Worm (Caenorhabditis elegans) whole organism, young adult: ENCODE results near the gene upb-1.

Experiments
- D2030.7 ChIP-seq: fragments of 200-800 bp; sonication (Bioruptor generic); IDR thresholded peaks from 2 replicates; pipeline ENCODE4 v1.3.6; 2022; ENCODE audit warnings: missing genetic modification reagents, missing genetic modification characterization, missing compliant biosample characterization
- F23B12.7 ChIP-seq: sonication (generic microtip); optimal IDR thresholded peaks from 2 replicates; lab custom pipeline; 2017; ENCODE audit warnings: missing genetic modification characterization, mild to moderate bottlenecking, missing compliant biosample characterization, antibody characterized with exemption, moderate library complexity; ENCODE audit not compliant: insufficient read depth
- F52B5.7 ChIP-seq: sonication (generic microtip); optimal IDR thresholded peaks from 2 replicates; lab custom pipeline; 2016; ENCODE audit warnings: mild to moderate bottlenecking, missing genetic modification characterization, missing compliant biosample characterization
- F57A8.1 ChIP-seq: fragments of 200-800 bp; sonication (Bioruptor generic); optimal IDR thresholded peaks from 2 replicates; lab custom pipeline; 2018; ENCODE audit warnings: mild to moderate bottlenecking, missing genetic modification characterization, moderate library complexity, missing compliant biosample characterization
- K12H6.12 ChIP-seq: fragments of 200-800 bp; sonication (Bioruptor generic); optimal IDR thresholded peaks from 2 replicates; lab custom pipeline; 2018; ENCODE audit warnings: mild to moderate bottlenecking, missing genetic modification characterization, missing compliant biosample characterization
- T26A5.8 ChIP-seq: sonication (generic microtip); optimal IDR thresholded peaks from 2 replicates; lab custom pipeline; 2016; ENCODE audit warnings: missing genetic modification characterization, missing compliant biosample characterization
- Y53F4B.3 ChIP-seq: fragments of 200-800 bp; sonication (Bioruptor generic); IDR thresholded peaks from 2 replicates; pipeline ENCODE4 v1.3.6; 2022; ENCODE audit warnings: missing genetic modification reagents, missing genetic modification characterization, missing compliant biosample characterization
- Y95B8A.8 ChIP-seq: fragments of 200-800 bp; sonication (Bioruptor generic); IDR thresholded peaks from 2 replicates; pipeline ENCODE4 v1.3.6; 2022; ENCODE audit warnings: missing genetic modification reagents, missing genetic modification characterization, missing compliant biosample characterization
- ZK185.1 ChIP-seq: sonication (generic microtip); optimal IDR thresholded peaks from 2 replicates; lab custom pipeline; 2016; ENCODE audit warnings: mild to moderate bottlenecking, missing genetic modification characterization, missing compliant biosample characterization; ENCODE audit not compliant: poor library complexity, severe bottlenecking
- ama-1 ChIP-seq, 3 experiments: fragments of 150-350 bp in 1 of 3; sonication (generic microtip) in 2 of 3; optimal IDR thresholded peaks; 2 replicates each; lab custom pipeline; 2014 to 2018; ENCODE audit warnings: missing biosample characterization in 2 of 3, missing genetic modification characterization in 2 of 3, missing genetic modification reagents in 2 of 3
- aptf-3 ChIP-seq: fragments of 200-800 bp; sonication (Bioruptor generic); IDR thresholded peaks from 2 replicates; pipeline ENCODE4 v1.3.6; 2022; ENCODE audit warnings: missing genetic modification characterization, missing compliant biosample characterization
- athp-1 ChIP-seq: sonication (generic microtip); optimal IDR thresholded peaks from 2 replicates; lab custom pipeline; 2017; ENCODE audit warnings: mild to moderate bottlenecking, missing genetic modification characterization, missing compliant biosample characterization
- attf-3 ChIP-seq: fragments of 200-800 bp; sonication (Bioruptor generic); conservative IDR thresholded peaks from 2 replicates; pipeline ENCODE4 v1.3.6; 2022; ENCODE audit warnings: missing genetic modification reagents, missing genetic modification characterization, missing compliant biosample characterization
- attf-6 ChIP-seq: fragments of 200-800 bp; sonication (Bioruptor generic); IDR thresholded peaks from 2 replicates; pipeline ENCODE4 v1.3.6; 2022; ENCODE audit warnings: missing genetic modification reagents, missing genetic modification characterization, missing compliant biosample characterization
- bed-1 ChIP-seq: fragments of 200-800 bp; sonication (Bioruptor generic); IDR thresholded peaks from 2 replicates; pipeline ENCODE4 v1.3.6; 2022; ENCODE audit warnings: missing genetic modification reagents, missing genetic modification characterization, missing compliant biosample characterization
- bed-2 ChIP-seq: fragments of 200-800 bp; sonication (Bioruptor generic); IDR thresholded peaks from 2 replicates; pipeline ENCODE4 v1.3.6; 2022; ENCODE audit warnings: missing genetic modification reagents, missing genetic modification characterization, missing compliant biosample characterization
- ceh-40 ChIP-seq: fragments of 200-800 bp; sonication (Bioruptor generic); IDR thresholded peaks from 2 replicates; pipeline ENCODE4 v1.3.6; 2022; ENCODE audit warnings: missing genetic modification characterization, missing compliant biosample characterization
- ceh-58 ChIP-seq: fragments of 200-800 bp; sonication (Bioruptor generic); IDR thresholded peaks from 2 replicates; pipeline ENCODE4 v1.3.6; 2022; ENCODE audit warnings: missing genetic modification characterization, missing compliant biosample characterization
- dpl-1 ChIP-seq: fragments of 150-350 bp; optimal IDR thresholded peaks from 2 replicates; lab custom pipeline; 2014; ENCODE audit warnings: missing biosample characterization, missing genetic modification reagents, missing genetic modification characterization
- efl-1 ChIP-seq: fragments of 150-350 bp; optimal IDR thresholded peaks from 2 replicates; lab custom pipeline; 2014; ENCODE audit warnings: missing biosample characterization, missing genetic modification reagents, missing genetic modification characterization
- egl-44 ChIP-seq: fragments of 200-800 bp; sonication (Bioruptor generic); IDR thresholded peaks from 2 replicates; pipeline ENCODE4 v1.3.6; 2022; ENCODE audit warnings: missing genetic modification reagents, missing genetic modification characterization, missing compliant biosample characterization
- ets-4 ChIP-seq: fragments of 200-800 bp; sonication (Bioruptor generic); optimal IDR thresholded peaks from 2 replicates; lab custom pipeline; 2018; ENCODE audit warnings: mild to moderate bottlenecking, missing genetic modification characterization, missing compliant biosample characterization
- fkh-3 ChIP-seq: sonication (generic microtip); optimal IDR thresholded peaks from 2 replicates; lab custom pipeline; 2016; ENCODE audit warnings: mild to moderate bottlenecking, missing genetic modification characterization, missing compliant biosample characterization
- gei-17 ChIP-seq: fragments of 200-800 bp; sonication (Bioruptor generic); optimal IDR thresholded peaks from 2 replicates; lab custom pipeline; 2018; ENCODE audit warnings: mild to moderate bottlenecking, missing genetic modification characterization, missing compliant biosample characterization
- hmg-20 ChIP-seq: fragments of 200-800 bp; sonication (Bioruptor generic); IDR thresholded peaks from 2 replicates; pipeline ENCODE4 v1.3.6; 2022; ENCODE audit warnings: missing genetic modification reagents, missing genetic modification characterization, missing compliant biosample characterization
- hrde-1 ChIP-seq: sonication (generic microtip); optimal IDR thresholded peaks from 2 replicates; lab custom pipeline; 2016; ENCODE audit warnings: missing genetic modification characterization, mild to moderate bottlenecking, missing compliant biosample characterization, moderate library complexity, missing genotype, missing genetic modification reagents, borderline replicate concordance
- hsf-1 ChIP-seq: fragments of 200-800 bp; sonication (Bioruptor generic); IDR thresholded peaks from 2 replicates; pipeline ENCODE4 v1.3.6; 2022; ENCODE audit warnings: missing genetic modification reagents, missing genetic modification characterization, missing compliant biosample characterization
- let-607 ChIP-seq, 2 experiments: fragments of 200-800 bp in 1 of 2; sonication (Bioruptor generic) in 1 of 2; sonication (generic microtip) in 1 of 2; optimal IDR thresholded peaks; 2 replicates each; lab custom pipeline; 2016 to 2018; ENCODE audit warnings: mild to moderate bottlenecking in 2 of 2, missing compliant biosample characterization in 2 of 2, missing genetic modification characterization in 2 of 2, moderate library complexity in 2 of 2, missing genotype in 1 of 2
- lin-35 ChIP-seq, 3 experiments: fragments of 150-350 bp in 2 of 3; sonication (generic microtip) in 1 of 3; optimal IDR thresholded peaks; 2 replicates each; lab custom pipeline; 2014 to 2018; ENCODE audit warnings: missing biosample characterization in 3 of 3, missing genetic modification characterization in 3 of 3, missing genetic modification reagents in 3 of 3
- lin-40 ChIP-seq: sonication (generic microtip); optimal IDR thresholded peaks from 2 replicates; lab custom pipeline; 2016; ENCODE audit warnings: missing genetic modification characterization, mild to moderate bottlenecking, missing compliant biosample characterization, missing genotype, missing genetic modification reagents
- nfyb-1 ChIP-seq: fragments of 200-800 bp; sonication (Bioruptor generic); IDR thresholded peaks from 2 replicates; pipeline ENCODE4 v1.3.6; 2022; ENCODE audit warnings: missing genetic modification reagents, missing genetic modification characterization, missing compliant biosample characterization
- nhr-179 ChIP-seq: sonication (generic microtip); optimal IDR thresholded peaks from 2 replicates; lab custom pipeline; 2016; ENCODE audit warnings: mild to moderate bottlenecking, missing genetic modification characterization, missing compliant biosample characterization
- nhr-80 ChIP-seq: sonication (generic microtip); optimal IDR thresholded peaks from 2 replicates; lab custom pipeline; 2016; ENCODE audit warnings: missing genetic modification characterization, missing compliant biosample characterization
- nhr-90 ChIP-seq: sonication (generic microtip); optimal IDR thresholded peaks from 2 replicates; lab custom pipeline; 2016; ENCODE audit warnings: missing genotype, mild to moderate bottlenecking, missing genetic modification characterization, missing compliant biosample characterization
- pbrm-1 ChIP-seq: fragments of 200-800 bp; sonication (Bioruptor generic); IDR thresholded peaks from 2 replicates; pipeline ENCODE4 v1.3.6; 2022; ENCODE audit warnings: missing genetic modification reagents, missing genetic modification characterization, missing compliant biosample characterization
- rcor-1 ChIP-seq: fragments of 200-800 bp; sonication (Bioruptor generic); IDR thresholded peaks from 2 replicates; pipeline ENCODE4 v1.3.6; 2022; ENCODE audit warnings: missing genetic modification reagents, missing genetic modification characterization, missing compliant biosample characterization
- rec-8 ChIP-seq, 2 experiments: sonication (generic microtip); optimal IDR thresholded peaks; 2 replicates each; lab custom pipeline; 2016; ENCODE audit warnings: mild to moderate bottlenecking in 2 of 2, missing genetic modification characterization in 2 of 2, missing genetic modification reagents in 2 of 2, missing genotype in 2 of 2, missing biosample characterization in 1 of 2, missing compliant biosample characterization in 1 of 2, moderate library complexity in 1 of 2
- sdz-38 ChIP-seq: sonication (generic microtip); optimal IDR thresholded peaks from 2 replicates; lab custom pipeline; 2016; ENCODE audit warnings: missing genotype, missing genetic modification characterization, missing compliant biosample characterization
- snpc-1.3 ChIP-seq: sonication (generic microtip); optimal IDR thresholded peaks from 2 replicates; lab custom pipeline; 2017; ENCODE audit warnings: missing genetic modification characterization, mild to moderate bottlenecking, missing compliant biosample characterization, antibody characterized with exemption, moderate library complexity, missing genotype, missing genetic modification reagents; ENCODE audit not compliant: insufficient read depth
- snpc-4 ChIP-seq, 5 experiments: fragments of 150-350 bp in 1 of 5; sonication (generic microtip) in 4 of 5; optimal IDR thresholded peaks; 2 replicates each; lab custom pipeline; 2014 to 2018; ENCODE audit warnings: missing genetic modification characterization in 5 of 5, missing biosample characterization in 3 of 5, antibody characterized with exemption in 2 of 5, mild to moderate bottlenecking in 2 of 5, missing compliant biosample characterization in 2 of 5, missing genotype in 2 of 5, moderate library complexity in 2 of 5, missing genetic modification reagents in 1 of 5
- somi-1 ChIP-seq: fragments of 200-800 bp; sonication (Bioruptor generic); optimal IDR thresholded peaks from 2 replicates; lab custom pipeline; 2018; ENCODE audit warnings: mild to moderate bottlenecking, missing genetic modification characterization, missing compliant biosample characterization
- xnd-1 ChIP-seq: sonication (generic microtip); optimal IDR thresholded peaks from 2 replicates; lab custom pipeline; 2016; ENCODE audit warnings: missing genotype, missing genetic modification reagents, missing genetic modification characterization, missing compliant biosample characterization
- zfh-2 ChIP-seq: fragments of 200-800 bp; sonication (Bioruptor generic); conservative IDR thresholded peaks from 2 replicates; pipeline ENCODE4 v1.3.6; 2022; ENCODE audit warnings: missing genetic modification reagents, missing genetic modification characterization, missing compliant biosample characterization
- zim-3 ChIP-seq: sonication (generic microtip); optimal IDR thresholded peaks from 2 replicates; lab custom pipeline; 2017; ENCODE audit warnings: mild to moderate bottlenecking, missing genetic modification characterization, moderate library complexity, missing compliant biosample characterization
- ztf-26 ChIP-seq: sonication (generic microtip); optimal IDR thresholded peaks from 2 replicates; lab custom pipeline; 2017; ENCODE audit warnings: missing genetic modification characterization, missing compliant biosample characterization
- ztf-28 ChIP-seq: fragments of 200-800 bp; sonication (Bioruptor generic); IDR thresholded peaks from 2 replicates; pipeline ENCODE4 v1.3.6; 2022; ENCODE audit warnings: missing genetic modification reagents, missing genetic modification characterization, missing compliant biosample characterization

Gene upb-1

DNA sequence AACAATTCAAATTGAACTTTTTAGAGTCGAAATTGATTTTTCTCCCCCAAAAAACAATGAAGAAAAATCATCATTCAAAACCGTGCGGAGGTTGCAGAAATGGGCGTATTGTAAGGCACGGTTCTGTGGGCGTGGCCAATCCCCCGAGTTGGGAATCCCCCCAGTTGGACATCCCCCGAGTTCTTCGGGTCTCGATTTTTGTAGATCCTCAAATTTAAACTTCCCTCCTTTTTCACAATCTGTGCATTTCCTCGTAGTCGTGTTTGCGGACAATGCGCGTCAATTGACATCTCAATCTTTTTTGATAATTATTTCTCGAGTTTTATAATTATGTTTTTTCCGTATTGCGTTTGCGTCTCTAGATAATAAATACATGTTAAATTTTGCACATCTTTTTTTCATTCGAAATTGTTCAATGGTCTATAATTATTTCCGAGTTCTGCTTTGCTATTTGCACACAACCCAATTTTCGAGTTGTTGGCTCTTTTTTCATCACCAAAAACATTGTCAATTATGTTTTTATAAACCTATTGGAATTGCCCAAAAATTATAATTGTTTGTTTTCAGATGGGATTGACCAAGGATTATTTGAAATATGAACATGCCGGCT, 20.0 kb downstream of the upb-1 start, which contains the start of gene F13H8.2 (continued):
- TF ChIP-seq pbrm-1 (GFP tag; lab: Robert Waterston, UW) (peak; percentile 92), hmg-20 (GFP tag; lab: Robert Waterston, UW) (0 out of 2 replicates have a peak, but pooled peaks have one; percentile 43), lin-40 (tag; lab: Kevin White, UChicago) (no peak), Y95B8A.8 (GFP tag; lab: Robert Waterston, UW) (peak; percentile 52; the same call in 1 of the 2 replicates), rcor-1 (GFP tag; lab: Robert Waterston, UW) (peak; percentile 92), F23B12.7 (peak; percentile 95), hsf-1 (GFP tag; lab: Robert Waterston, UW) (peak; percentile 37; the same call in 1 of the 2 replicates), athp-1 (tag; lab: Kevin White, UChicago) (no peak), ets-4 (GFP tag; lab: Kevin White, UChicago) (no peak), F57A8.1 (no peak), let-607 (tag; optimal IDR thresholded peaks at IDR 0.05; lab: Kevin White, UChicago) (no peak), ZK185.1 (tag; lab: Kevin White, UChicago) (no peak), snpc-4 (GFP tag; optimal IDR thresholded peaks at IDR 0.05; lab: Kevin White, UChicago) (no peak), snpc-4 (tag; optimal IDR thresholded peaks at IDR 0.05; lab: Kevin White, UChicago) (peak in 1 of 4 experiments; percentile 18), nfyb-1 (peak; percentile 93), attf-6 (GFP tag; lab: Robert Waterston, UW) (peak; percentile 54), lin-35 (GFP tag; optimal IDR thresholded peaks at IDR 0.05; lab: Kevin White, UChicago) (peak in 2 of 3 experiments; percentile 24 to 94), K12H6.12 (tag; lab: Kevin White, UChicago) (peak; percentile 35), ztf-26 (tag; lab: Kevin White, UChicago) (peak; percentile 13), sdz-38 (tag; lab: Kevin White, UChicago) (no peak), aptf-3 (GFP tag; lab: Robert Waterston, UW) (no peak), dpl-1 (peak; percentile 68), nhr-80 (tag; lab: Kevin White, UChicago) (peak; percentile 10), zim-3 (tag; lab: Kevin White, UChicago) (peak; percentile 2), somi-1 (no peak), fkh-3 (no peak), attf-3 (GFP tag; lab: Robert Waterston, UW) (peak; percentile 79), egl-44 (peak; percentile 66; the same call in 1 of the 2 replicates), efl-1 (GFP tag; lab: Kevin White, UChicago) (peak; percentile 76), bed-1 (GFP tag; lab: Robert Waterston, UW) (no peak), T26A5.8 (no peak), D2030.7 (peak; percentile 94), xnd-1 (no peak), hrde-1 (no peak), rec-8 (tag; optimal IDR thresholded peaks at IDR 0.05; lab: Kevin White, UChicago) (no peak), zfh-2 (GFP tag; lab: Robert Waterston, UW) (0 out of 2 replicates have a peak, but pooled peaks have one; percentile 18), ceh-58 (no peak), nhr-179 (tag; lab: Kevin White, UChicago) (no peak), Y53F4B.3 (GFP tag; lab: Robert Waterston, UW) (peak; percentile 85), ceh-40 (GFP tag; lab: Robert Waterston, UW) (0 out of 2 replicates have a peak, but pooled peaks have one; percentile 10), gei-17 (GFP tag; lab: Kevin White, UChicago) (no peak), F52B5.7 (tag; lab: Kevin White, UChicago) (no peak), ama-1 (optimal IDR thresholded peaks at IDR 0.05; lab: Kevin White, UChicago) (no peak), ama-1 (GFP tag; optimal IDR thresholded peaks at IDR 0.05; lab: Kevin White, UChicago) (no peak), bed-2 (GFP tag; lab: Robert Waterston, UW) (peak; percentile 88), nhr-90 (tag; lab: Kevin White, UChicago) (no peak), ztf-28 (peak; percentile 95), snpc-1.3 (tag; lab: Kevin White, UChicago) (no peak)
